Worm (Caenorhabditis elegans) whole organism, L4 larva: ENCODE data around the gene R12C12.9.
A peak's percentile ranks its signal among the peaks of the same experiment; 100 is the strongest.

Source experiments
- D1046.2 ChIP-seq: fragments of 200-800 bp; sonication (Bioruptor generic); IDR thresholded peaks from 2 replicates; pipeline ENCODE4 v1.3.6; 2022; ENCODE audit warnings: missing genetic modification characterization, missing compliant biosample characterization
- R02D3.7 ChIP-seq: fragments of 150-350 bp; sonication (generic microtip); optimal IDR thresholded peaks from 3 replicates; lab custom pipeline; 2014; ENCODE audit warnings: missing biosample characterization, missing genetic modification characterization
- Y48G9A.11 ChIP-seq: fragments of 200-800 bp; sonication (Bioruptor generic); IDR thresholded peaks from 2 replicates; pipeline ENCODE4 v1.3.6; 2022; ENCODE audit warnings: missing genetic modification reagents, missing genetic modification characterization, missing compliant biosample characterization
- aha-1 ChIP-seq: fragments of 150-350 bp; peaks from one replicate; lab custom pipeline; 2014; ENCODE audit warnings: missing biosample characterization, missing genetic modification characterization
- ama-1 ChIP-seq: fragments of 150-350 bp; optimal IDR thresholded peaks from 2 replicates; lab custom pipeline; 2014; ENCODE audit warnings: inconsistent platforms, mixed read lengths
- ceh-20 ChIP-seq: fragments of 200-800 bp; sonication (Bioruptor generic); IDR thresholded peaks from 2 replicates; pipeline ENCODE4 v1.3.6; 2022; ENCODE audit warnings: missing genetic modification reagents, missing genetic modification characterization, missing compliant biosample characterization
- ceh-32 ChIP-seq: sonication (generic microtip); optimal IDR thresholded peaks from 2 replicates; lab custom pipeline; 2016; ENCODE audit warnings: mild to moderate bottlenecking, missing genetic modification characterization, missing compliant biosample characterization; ENCODE audit not compliant: poor library complexity
- ceh-44 ChIP-seq: fragments of 200-800 bp; sonication (Bioruptor generic); IDR thresholded peaks from 2 replicates; pipeline ENCODE4 v1.3.6; 2022; ENCODE audit warnings: missing genetic modification reagents, missing genetic modification characterization, missing compliant biosample characterization
- ceh-62 ChIP-seq: sonication (generic microtip); optimal IDR thresholded peaks from 2 replicates; lab custom pipeline; 2017; ENCODE audit warnings: missing biosample characterization, missing genetic modification characterization
- ctbp-1 ChIP-seq: fragments of 200-800 bp; sonication (Bioruptor generic); IDR thresholded peaks from 2 replicates; pipeline ENCODE4 v1.3.6; 2022; ENCODE audit warnings: missing genetic modification reagents, missing genetic modification characterization, missing compliant biosample characterization
- daf-12 ChIP-seq: fragments of 150-350 bp; optimal IDR thresholded peaks from 2 replicates; lab custom pipeline; 2014; ENCODE audit warnings: missing biosample characterization, missing genetic modification reagents, missing genetic modification characterization
- daf-16 ChIP-seq, 3 experiments: sonication (generic microtip); optimal IDR thresholded peaks; 2 replicates each; lab custom pipeline; 2016 to 2017; ENCODE audit warnings: missing genetic modification characterization in 3 of 3, missing genetic modification reagents in 3 of 3, mild to moderate bottlenecking in 2 of 3, missing compliant biosample characterization in 2 of 3, missing biosample characterization in 1 of 3, moderate library complexity in 1 of 3
- daf-19 ChIP-seq: fragments of 200-800 bp; sonication (Bioruptor generic); conservative IDR thresholded peaks from 2 replicates; pipeline ENCODE4 v1.3.6; 2022; ENCODE audit warnings: missing genetic modification characterization, missing compliant biosample characterization
- dve-1 ChIP-seq: sonication (generic microtip); optimal IDR thresholded peaks from 2 replicates; lab custom pipeline; 2017; ENCODE audit warnings: antibody characterized with exemption, mild to moderate bottlenecking, missing genetic modification characterization, missing compliant biosample characterization; ENCODE audit not compliant: insufficient read depth
- egl-43 ChIP-seq: fragments of 200-800 bp; sonication (Bioruptor generic); IDR thresholded peaks from 2 replicates; pipeline ENCODE4 v1.3.6; 2022; ENCODE audit warnings: missing genetic modification reagents, missing genetic modification characterization, missing compliant biosample characterization
- fkh-10 ChIP-seq: fragments of 150-350 bp; optimal IDR thresholded peaks from 2 replicates; lab custom pipeline; 2014; ENCODE audit warnings: missing biosample characterization, missing genetic modification reagents, missing genetic modification characterization
- hlh-30 ChIP-seq: sonication (generic microtip); optimal IDR thresholded peaks from 2 replicates; lab custom pipeline; 2017; ENCODE audit warnings: antibody characterized with exemption, mild to moderate bottlenecking, missing genetic modification characterization, missing compliant biosample characterization; ENCODE audit not compliant: insufficient read depth
- hmg-1.1 ChIP-seq: fragments of 200-800 bp; sonication (Bioruptor generic); IDR thresholded peaks from 2 replicates; pipeline ENCODE4 v1.3.6; 2022; ENCODE audit warnings: missing genetic modification reagents, missing genetic modification characterization, missing compliant biosample characterization
- lin-1 ChIP-seq: fragments of 200-800 bp; sonication (Bioruptor generic); IDR thresholded peaks from 2 replicates; pipeline ENCODE4 v1.3.6; 2022; ENCODE audit warnings: missing genetic modification reagents, missing genetic modification characterization, missing compliant biosample characterization
- lin-13 ChIP-seq: fragments of 150-350 bp; optimal IDR thresholded peaks from 2 replicates; lab custom pipeline; 2014; ENCODE audit warnings: missing biosample characterization, missing genetic modification reagents, missing genetic modification characterization
- lin-38 ChIP-seq: fragments of 200-800 bp; sonication (Bioruptor generic); IDR thresholded peaks from 2 replicates; pipeline ENCODE4 v1.3.6; 2022; ENCODE audit warnings: missing genetic modification reagents, missing genetic modification characterization, missing compliant biosample characterization
- lin-39 ChIP-seq: fragments of 150-350 bp; optimal IDR thresholded peaks from 2 replicates; lab custom pipeline; 2014; ENCODE audit warnings: missing biosample characterization, missing genetic modification reagents, missing genetic modification characterization
- lsy-2 ChIP-seq, 2 experiments: fragments of 150-350 bp in 1 of 2; sonication (generic microtip) in 1 of 2; optimal IDR thresholded peaks; 2 replicates each; lab custom pipeline; 2014 to 2017; ENCODE audit warnings: missing biosample characterization in 2 of 2, missing genetic modification characterization in 2 of 2
- madf-9 ChIP-seq: fragments of 200-800 bp; sonication (Bioruptor generic); conservative IDR thresholded peaks from 2 replicates; pipeline ENCODE4 v1.3.6; 2022; ENCODE audit warnings: missing genetic modification reagents, missing genetic modification characterization, missing compliant biosample characterization
- mdt-29 ChIP-seq: fragments of 200-800 bp; sonication (Bioruptor generic); IDR thresholded peaks from 2 replicates; pipeline ENCODE4 v1.3.6; 2022; ENCODE audit warnings: missing genetic modification reagents, missing genetic modification characterization, missing compliant biosample characterization
- mes-2 ChIP-seq: sonication (generic microtip); optimal IDR thresholded peaks from 2 replicates; lab custom pipeline; 2016; ENCODE audit warnings: missing genotype, mild to moderate bottlenecking, missing genetic modification characterization, missing compliant biosample characterization; ENCODE audit not compliant: poor library complexity, severe bottlenecking
- nhr-102 ChIP-seq: sonication (generic microtip); optimal IDR thresholded peaks from 2 replicates; lab custom pipeline; 2016; ENCODE audit warnings: mild to moderate bottlenecking, missing genetic modification characterization, moderate library complexity, missing compliant biosample characterization
- nhr-11 ChIP-seq: fragments of 150-350 bp; optimal IDR thresholded peaks from 2 replicates; lab custom pipeline; 2014; ENCODE audit warnings: missing biosample characterization, missing genetic modification characterization
- nhr-41 ChIP-seq: fragments of 200-800 bp; sonication (Bioruptor generic); IDR thresholded peaks from 2 replicates; pipeline ENCODE4 v1.3.6; 2022; ENCODE audit warnings: missing genetic modification reagents, missing genetic modification characterization, missing compliant biosample characterization
- nhr-48 ChIP-seq: sonication (generic microtip); optimal IDR thresholded peaks from 2 replicates; lab custom pipeline; 2016; ENCODE audit warnings: mild to moderate bottlenecking, missing genetic modification characterization, missing compliant biosample characterization
- pha-4 ChIP-seq, 2 experiments: fragments of 150-350 bp in 1 of 2; fragments of 200-800 bp in 1 of 2; sonication (Bioruptor generic) in 1 of 2; IDR thresholded peaks in 1 of 2; optimal IDR thresholded peaks in 1 of 2; 2 replicates each; pipeline versions ENCODE4 v1.3.6 to Lab custom; 2014 to 2022; ENCODE audit warnings: missing genetic modification characterization in 2 of 2, missing genetic modification reagents in 2 of 2, missing biosample characterization in 1 of 2, missing compliant biosample characterization in 1 of 2
- snpc-1.2 ChIP-seq: fragments of 200-800 bp; sonication (Bioruptor generic); IDR thresholded peaks from 2 replicates; pipeline ENCODE4 v1.3.6; 2022; ENCODE audit warnings: missing genetic modification reagents, missing genetic modification characterization, missing compliant biosample characterization
- unc-62 ChIP-seq, 3 experiments: fragments of 150-350 bp in 1 of 3; sonication (generic microtip); optimal IDR thresholded peaks in 2 of 3; peaks in 1 of 3; 1 replicate in 1 of 3; 2 replicates in 2 of 3; lab custom pipeline; 2014 to 2017; ENCODE audit warnings: missing biosample characterization in 3 of 3, missing genetic modification characterization in 3 of 3, missing genetic modification reagents in 3 of 3, missing genotype in 1 of 3
- zag-1 ChIP-seq: fragments of 150-350 bp; optimal IDR thresholded peaks from 2 replicates; lab custom pipeline; 2014; ENCODE audit warnings: missing biosample characterization, missing genetic modification characterization
- zip-2 ChIP-seq: fragments of 150-350 bp; optimal IDR thresholded peaks from 2 replicates; lab custom pipeline; 2014; ENCODE audit warnings: missing biosample characterization, missing genetic modification characterization

Gene R12C12.9

DNA sequence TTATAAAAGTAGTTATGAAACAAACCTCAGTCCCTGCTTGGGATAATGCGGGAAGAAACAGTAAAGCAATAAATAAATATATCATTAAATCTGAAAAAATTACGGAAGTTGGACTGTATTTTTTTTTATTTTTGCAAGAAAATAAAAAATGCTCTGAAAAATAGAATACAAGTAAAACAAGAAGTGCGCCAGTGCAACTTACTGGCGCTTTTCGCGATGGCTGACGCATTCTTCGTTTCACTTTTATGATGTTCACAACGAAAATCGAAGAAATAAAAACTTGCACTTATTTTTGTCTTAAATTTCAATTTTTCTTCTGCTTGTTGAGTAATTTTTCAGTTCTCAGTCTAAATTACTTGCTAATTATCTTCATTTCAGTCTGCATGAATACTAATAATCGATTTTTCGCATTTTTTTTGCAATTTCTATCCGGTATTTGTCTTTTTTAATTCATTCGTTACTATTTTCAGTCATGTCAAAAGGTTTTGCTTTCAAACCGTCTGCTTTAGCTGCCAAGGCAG, 22.9 kb upstream of the R12C12.9 start, which contains the start of the genes R12C12.6 and ran-5 (continued):
- peak in 1 of 2 experiments; percentile 46 for TF ChIP-seq daf-16 (GFP tag; optimal IDR thresholded peaks at IDR 0.05; lab: Kevin White, UChicago)
- TF ChIP-seq daf-16 (tag; optimal IDR thresholded peaks at IDR 0.05; lab: Kevin White, UChicago), result peak; percentile 68
- TF ChIP-seq D1046.2 (GFP tag; lab: Robert Waterston, UW), result no peak
- TF ChIP-seq ctbp-1 (GFP tag; lab: Robert Waterston, UW), result peak; percentile 63
- TF ChIP-seq nhr-48 (tag; lab: Kevin White, UChicago), result peak; percentile 81
- no peak for TF ChIP-seq daf-12
- peak; percentile 86 for TF ChIP-seq nhr-102 (tag; lab: Kevin White, UChicago)
- no peak for TF ChIP-seq snpc-1.2
- no peak for TF ChIP-seq lin-39 (tag; lab: Kevin White, UChicago)
- TF ChIP-seq nhr-11 (tag; lab: Kevin White, UChicago), result peak; percentile 25
- TF ChIP-seq lin-1 (GFP tag; lab: Robert Waterston, UW), result no peak
- TF ChIP-seq hmg-1.1 (GFP tag; lab: Robert Waterston, UW), result peak; percentile 66
- no peak for TF ChIP-seq nhr-41
- TF ChIP-seq zip-2 (tag; lab: Kevin White, UChicago), result peak; percentile 9
- TF ChIP-seq ceh-32 (tag; lab: Kevin White, UChicago), result no peak
- peak; percentile 57; the same call in 1 of the 2 replicates for TF ChIP-seq pha-4 (GFP tag; IDR thresholded peaks at IDR 0.05; lab: Robert Waterston, UW)
- peak; percentile 69 for TF ChIP-seq pha-4 (tag; optimal IDR thresholded peaks at IDR 0.05; lab: Kevin White, UChicago)
- TF ChIP-seq hlh-30, result peak; percentile 71
- peak; percentile 78 for TF ChIP-seq dve-1
- no peak for TF ChIP-seq daf-19 (GFP tag; lab: Robert Waterston, UW)
- no peak for TF ChIP-seq Y48G9A.11 (GFP tag; lab: Robert Waterston, UW)
- TF ChIP-seq ceh-44 (GFP tag; lab: Robert Waterston, UW), result no peak
- TF ChIP-seq ceh-20, result peak; percentile 59; the same call in 1 of the 2 replicates
- no peak for TF ChIP-seq ceh-62 (tag; lab: Kevin White, UChicago)
- TF ChIP-seq fkh-10, result no peak
- TF ChIP-seq lsy-2 (tag; optimal IDR thresholded peaks at IDR 0.05; lab: Kevin White, UChicago), result peak in 1 of 2 experiments; percentile 92
- TF ChIP-seq lin-13 (GFP tag; lab: Kevin White, UChicago), result peak; percentile 16

DNA sequence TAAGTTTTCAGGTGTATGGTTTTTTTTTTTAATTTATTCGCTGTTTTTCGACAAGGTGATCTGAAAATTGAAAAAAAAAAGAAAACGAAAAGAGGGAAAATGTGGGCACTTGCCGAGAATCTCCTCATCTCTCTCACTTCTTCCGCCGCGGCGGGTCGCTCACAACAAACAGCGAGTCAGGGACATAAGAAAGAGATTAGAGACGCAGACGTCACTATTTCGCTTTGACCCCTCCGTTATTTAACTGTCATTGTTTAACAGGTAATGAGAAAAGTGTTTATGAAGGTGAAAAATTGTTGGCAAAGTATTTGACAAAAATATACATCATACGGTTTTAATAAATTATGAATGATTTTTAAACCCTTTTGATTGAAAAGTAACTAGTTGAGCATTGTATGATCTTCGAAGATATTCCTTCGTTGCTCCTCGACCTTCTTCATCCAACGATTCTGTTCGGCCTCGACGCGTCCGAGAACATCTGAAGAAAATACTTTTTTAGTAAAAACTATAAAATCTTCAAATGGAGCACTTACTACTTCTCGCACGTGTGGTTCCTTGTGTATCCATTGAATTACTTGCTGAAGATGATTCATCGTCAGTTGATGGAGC, 21.3 kb upstream of the R12C12.9 start:
- TF ChIP-seq hmg-1.1 (GFP tag; lab: Robert Waterston, UW), result peak; percentile 46; the same call in 1 of the 2 replicates
- no peak for TF ChIP-seq nhr-48 (tag; lab: Kevin White, UChicago)
- TF ChIP-seq unc-62 (GFP tag; optimal IDR thresholded peaks at IDR 0.05 in 1 of 2; lab: Kevin White, UChicago), result peak in 1 of 2 experiments; percentile 62
- TF ChIP-seq unc-62 (tag; optimal IDR thresholded peaks at IDR 0.05; lab: Kevin White, UChicago), result no peak
- no peak for TF ChIP-seq egl-43
- TF ChIP-seq mes-2 (tag; lab: Kevin White, UChicago), result peak; percentile 56
- no peak for TF ChIP-seq madf-9
- TF ChIP-seq lin-38 (GFP tag; lab: Robert Waterston, UW), result no peak
- TF ChIP-seq hlh-30, result peak; percentile 13
- TF ChIP-seq lsy-2 (tag; optimal IDR thresholded peaks at IDR 0.05; lab: Kevin White, UChicago), result peak in 1 of 2 experiments; percentile 31
- peak; percentile 54 for TF ChIP-seq aha-1

DNA sequence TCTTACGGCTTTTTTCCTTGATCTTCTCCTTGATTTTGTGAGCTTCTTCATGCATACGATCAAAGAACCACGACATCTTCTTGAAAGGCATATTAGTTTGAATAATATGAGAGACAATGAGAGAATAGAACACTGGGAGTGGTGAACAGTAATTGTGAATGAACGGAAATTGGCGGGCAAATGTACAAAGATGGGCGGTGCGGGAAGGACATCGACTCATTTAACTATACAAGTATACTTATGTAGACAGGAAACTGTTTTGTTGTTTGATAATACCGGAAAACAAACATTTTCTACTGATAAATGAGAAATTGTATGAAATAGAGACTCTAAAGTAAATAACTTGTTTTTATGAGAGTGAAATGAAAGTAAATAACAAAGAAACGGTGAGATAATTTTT, 20.3 kb upstream of the R12C12.9 start, which contains the start of gene R12C12.5:
Gene R12C12.5 (minus strand): TSS at position 101 of the 400 bp plus-strand sequence.
- TF ChIP-seq zag-1 (tag; lab: Kevin White, UChicago), result no peak
- no peak for TF ChIP-seq Y48G9A.11 (GFP tag; lab: Robert Waterston, UW)
- TF ChIP-seq aha-1, result no peak
- no peak for TF ChIP-seq mdt-29 (GFP tag; lab: Robert Waterston, UW)
- no peak for TF ChIP-seq ama-1 (lab: Kevin White, UChicago)
- TF ChIP-seq daf-16 (GFP tag; optimal IDR thresholded peaks at IDR 0.05; lab: Kevin White, UChicago), result no peak
- TF ChIP-seq daf-16 (tag; optimal IDR thresholded peaks at IDR 0.05; lab: Kevin White, UChicago), result no peak
- no peak for TF ChIP-seq R02D3.7 (tag; lab: Kevin White, UChicago)
